Worm (Caenorhabditis elegans) whole organism, dauer: ENCODE measurements around the gene F41G3.20.

Source experiments
- unc-62 ChIP-seq: sonication (generic microtip); optimal IDR thresholded peaks from 2 replicates; lab custom pipeline; 2017; ENCODE audit warnings: missing biosample characterization, missing genetic modification reagents, missing genetic modification characterization

The F41G3.20 gene

ce11 chrII:6754671-6755224 lies 3.9 kb upstream of the F41G3.20 start, which contains the start of the genes srx-95 and fis-1:
Gene srx-95, minus strand, starts transcription at chrII:6754771.
Gene fis-1, plus strand, starts transcription at chrII:6755174.
- no peak for TF ChIP-seq unc-62 (GFP tag; lab: Kevin White, UChicago)

- TF ChIP-seq unc-62 (GFP tag; lab: Kevin White, UChicago) = no peak
These were observed 2.0 kb upstream of the F41G3.20 start, which contains the start of gene F41G3.21 for ce11 chrII:6752850-6753249. Gene F41G3.21, minus strand, starts transcription at chrII:6752950.

- no peak for TF ChIP-seq unc-62 (GFP tag; lab: Kevin White, UChicago)
These were observed 1.2 kb upstream of the F41G3.20 start, which contains the start of gene F41G3.19 for ce11 chrII:6752027-6752426. Gene F41G3.19, minus strand, starts transcription at chrII:6752127.

ce11 chrII:6749422-6749821 lies 1.4 kb downstream of the F41G3.20 start, which contains the start of gene F41G3.10:
Gene F41G3.10, minus strand, starts transcription at chrII:6749522.
- no peak for TF ChIP-seq unc-62 (GFP tag; lab: Kevin White, UChicago)

- no peak for TF ChIP-seq unc-62 (GFP tag; lab: Kevin White, UChicago)
These were observed 4.4 kb downstream of the F41G3.20 start, which contains the start of gene F41G3.5 for ce11 chrII:6746404-6746803. Gene F41G3.5, plus strand, starts transcription at chrII:6746704.

ce11 chrII:6745783-6746182 lies 5.0 kb downstream of the F41G3.20 start, which contains the start of gene ins-14:
Gene ins-14, minus strand, starts transcription at chrII:6745814.
- TF ChIP-seq unc-62 (GFP tag; lab: Kevin White, UChicago) = no peak

- TF ChIP-seq unc-62 (GFP tag; lab: Kevin White, UChicago) = no peak
These were observed 6.2 kb downstream of the F41G3.20 start, which contains the start of gene ins-15 for ce11 chrII:6744648-6745047. Gene ins-15, minus strand, starts transcription at chrII:6744748.

- no peak for TF ChIP-seq unc-62 (GFP tag; lab: Kevin White, UChicago)
These were observed 8.2 kb downstream of the F41G3.20 start, which contains the start of gene F41G3.6 for ce11 chrII:6742614-6743013. Gene F41G3.6, plus strand, starts transcription at chrII:6742914.

- TF ChIP-seq unc-62 (GFP tag; lab: Kevin White, UChicago) = no peak
These were observed 9.4 kb downstream of the F41G3.20 start, which contains the start of gene exos-8 for ce11 chrII:6741428-6741827. Gene exos-8, plus strand, starts transcription at chrII:6741691.

- TF ChIP-seq unc-62 (GFP tag; lab: Kevin White, UChicago) = no peak
These were observed 14.2 kb downstream of the F41G3.20 start, which contains the start of gene T14B4.1 for ce11 chrII:6736604-6737003. Gene T14B4.1, plus strand, starts transcription at chrII:6736904.

ce11 chrII:6736066-6736465 lies 14.8 kb downstream of the F41G3.20 start, which contains the start of gene mrps-18.C:
Gene mrps-18.C, plus strand, starts transcription at chrII:6736203.
- TF ChIP-seq unc-62 (GFP tag; lab: Kevin White, UChicago) = no peak

- TF ChIP-seq unc-62 (GFP tag; lab: Kevin White, UChicago) = no peak
These were observed 16.2 kb downstream of the F41G3.20 start, which contains the start of gene T14B4.3 for ce11 chrII:6734674-6735073. Gene T14B4.3, plus strand, starts transcription at chrII:6734937.

- TF ChIP-seq unc-62 (GFP tag; lab: Kevin White, UChicago) = no peak
These were observed 17.1 kb downstream of the F41G3.20 start, which contains the start of gene T14B4.9 for ce11 chrII:6733718-6734117. Gene T14B4.9, minus strand, starts transcription at chrII:6733818.

ce11 chrII:6729331-6729730 lies 21.5 kb downstream of the F41G3.20 start, which contains the start of gene T14B4.8:
Gene T14B4.8, minus strand, starts transcription at chrII:6729390.
- no peak for TF ChIP-seq unc-62 (GFP tag; lab: Kevin White, UChicago)

- TF ChIP-seq unc-62 (GFP tag; lab: Kevin White, UChicago) = no peak
These were observed 24.0 kb downstream of the F41G3.20 start for ce11 chrII:6726814-6727213.

- no peak for TF ChIP-seq unc-62 (GFP tag; lab: Kevin White, UChicago)
These were observed 29.2 kb downstream of the F41G3.20 start for ce11 chrII:6721581-6721980.
